Worm (Caenorhabditis elegans): Measurements from ENCODE around the gene mig-5.

The mig-5 gene

DNA sequence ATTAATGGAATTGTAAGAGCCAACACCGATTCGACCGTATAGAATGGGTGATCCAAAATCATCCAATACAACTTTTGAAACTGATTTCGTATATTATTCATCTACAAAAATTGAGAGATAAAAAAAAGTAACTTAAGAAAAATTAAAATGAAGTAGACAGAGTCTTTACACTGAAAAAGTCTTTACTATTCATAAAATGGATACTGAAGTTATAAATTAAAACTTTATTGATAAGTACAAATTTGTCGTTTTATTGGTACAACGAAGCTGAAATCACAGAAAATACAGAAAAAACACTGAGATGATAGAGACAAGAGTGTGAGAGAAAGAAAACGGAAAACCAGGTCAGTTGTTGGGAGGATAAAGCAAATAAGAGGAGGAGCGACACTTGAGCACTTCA, 29.5 kb upstream of the mig-5 start, which contains the start of gene M110.10:
TSS of gene M110.10 (minus strand) at position 101 of the 400 bp plus-strand sequence.
- TF ChIP-seq pros-1 (tag; optimal IDR thresholded peaks at IDR 0.05) (no peak), ama-1 (optimal IDR thresholded peaks at IDR 0.05) (no peak), syd-9 (tag; optimal IDR thresholded peaks at IDR 0.05) (no peak), ceh-2 (tag; optimal IDR thresholded peaks at IDR 0.05) (no peak), elt-2 (tag; optimal IDR thresholded peaks at IDR 0.05) (no peak), Y22D7AL.16 (tag; optimal IDR thresholded peaks at IDR 0.05) (no peak), lim-6 (tag; optimal IDR thresholded peaks at IDR 0.05) (no peak), ref-2 (tag; optimal IDR thresholded peaks at IDR 0.05) (no peak), madf-2 (tag; optimal IDR thresholded peaks at IDR 0.05) (no peak)

DNA sequence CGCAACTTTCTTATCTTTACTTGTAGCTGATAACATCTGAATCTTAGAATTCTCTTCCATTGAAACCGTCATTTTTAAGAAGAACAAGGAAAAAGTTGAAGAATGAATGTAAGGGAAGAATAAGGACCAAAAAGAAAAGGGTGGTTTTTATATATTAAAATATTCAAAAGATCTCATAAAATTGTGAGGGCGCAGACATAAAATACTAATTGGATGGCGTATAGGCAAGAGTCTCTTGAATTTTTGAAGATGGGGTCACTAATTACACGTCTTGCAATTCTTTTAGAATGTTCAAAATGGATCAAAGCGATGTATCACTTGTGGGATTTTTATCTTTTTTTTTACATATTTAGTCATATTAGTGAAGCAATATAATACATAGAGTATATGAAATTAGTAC, 27.9 kb upstream of the mig-5 start, which contains the start of gene twk-3:
TSS of gene twk-3 (minus strand) at position 101 of the 400 bp plus-strand sequence.
- no peak for TF ChIP-seq sox-2 (GFP tag; IDR thresholded peaks at IDR 0.05)
- no peak for TF ChIP-seq npax-4 (tag; optimal IDR thresholded peaks at IDR 0.05)
- no peak for TF ChIP-seq zip-5 (tag; optimal IDR thresholded peaks at IDR 0.05)
- no peak for TF ChIP-seq ama-1 (optimal IDR thresholded peaks at IDR 0.05)
- TF ChIP-seq elt-4 (tag; optimal IDR thresholded peaks at IDR 0.05) = no peak
- TF ChIP-seq odd-2 (tag; optimal IDR thresholded peaks at IDR 0.05) = no peak
- no peak for TF ChIP-seq hlh-6 (tag; optimal IDR thresholded peaks at IDR 0.05)
- no peak for TF ChIP-seq pqm-1 (tag; optimal IDR thresholded peaks at IDR 0.05)
- TF ChIP-seq ceh-19 (GFP tag; optimal IDR thresholded peaks at IDR 0.05) = no peak
- TF ChIP-seq T23F11.4 (GFP tag; optimal IDR thresholded peaks at IDR 0.05) = no peak
- no peak for TF ChIP-seq nfya-1 (tag; optimal IDR thresholded peaks at IDR 0.05)

DNA sequence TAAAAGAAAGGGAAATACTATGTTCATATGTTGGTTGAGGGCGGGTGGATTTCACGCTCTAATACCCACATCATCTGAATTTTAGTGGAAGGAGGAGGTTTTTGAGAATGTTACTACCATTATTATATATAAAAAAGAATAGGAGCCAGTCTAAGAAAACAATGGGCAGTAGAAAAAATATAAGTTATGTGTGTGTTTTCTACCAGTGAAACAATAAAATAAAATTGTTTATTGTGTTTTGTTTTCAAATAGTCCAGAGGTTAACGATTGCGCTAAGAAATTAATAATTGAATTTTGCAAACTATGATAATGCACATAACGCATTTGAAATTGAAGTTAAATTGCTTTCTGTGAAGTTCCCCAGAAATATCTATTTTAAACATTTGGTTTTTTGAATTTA, 24.7 kb upstream of the mig-5 start, which contains the start of gene M110.8:
TSS of gene M110.8 (minus strand) at position 101 of the 400 bp plus-strand sequence.
- no peak for TF ChIP-seq fkh-10 (GFP tag; optimal IDR thresholded peaks at IDR 0.05)
- TF ChIP-seq ceh-34 (tag; optimal IDR thresholded peaks at IDR 0.05) = no peak
- no peak for TF ChIP-seq pax-1 (tag; optimal IDR thresholded peaks at IDR 0.05)

DNA sequence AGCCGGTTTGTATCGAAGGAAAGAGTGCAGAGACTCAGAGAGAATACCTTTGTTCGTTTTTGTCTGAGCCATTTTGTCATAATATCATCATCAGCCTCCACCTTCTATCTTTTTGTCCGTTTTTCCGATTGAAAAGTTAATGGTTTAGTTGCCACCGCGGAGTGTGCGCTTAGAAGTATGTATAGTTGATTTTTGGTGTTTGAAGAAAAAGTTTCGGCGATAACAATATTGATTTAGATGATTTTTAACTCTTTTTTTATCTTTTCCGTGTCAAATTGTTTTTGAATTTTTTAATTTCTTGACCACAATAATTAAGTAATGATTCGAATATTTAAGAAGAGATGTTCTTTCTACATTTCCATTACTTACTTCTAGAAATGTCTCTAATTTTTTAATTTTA, 20.8 kb upstream of the mig-5 start:
- no peak for TF ChIP-seq hlh-15 (tag; optimal IDR thresholded peaks at IDR 0.05)
- no peak for TF ChIP-seq nfya-1 (tag; optimal IDR thresholded peaks at IDR 0.05)
- no peak for TF ChIP-seq fax-1 (tag; optimal IDR thresholded peaks at IDR 0.05)
- TF ChIP-seq che-1 (tag; optimal IDR thresholded peaks at IDR 0.05) = no peak
- no peak for TF ChIP-seq hlh-6 (tag; optimal IDR thresholded peaks at IDR 0.05)

DNA sequence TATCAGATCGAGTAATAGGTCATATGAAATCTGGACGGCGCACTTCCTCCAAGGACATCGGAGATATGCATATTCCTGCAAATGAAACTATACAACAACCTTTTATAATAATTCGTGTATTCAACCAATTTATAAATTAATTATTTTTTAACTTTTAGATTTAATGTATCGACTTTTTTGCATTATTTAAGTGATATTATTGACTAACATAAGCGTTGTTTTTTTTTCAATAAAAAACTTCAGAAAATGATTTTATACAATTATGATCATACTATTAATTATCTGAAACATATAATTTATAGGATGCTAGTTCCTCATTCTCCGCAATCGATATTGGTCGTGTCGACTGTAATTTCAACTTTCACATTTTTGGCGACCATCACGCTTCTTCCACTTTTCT, 19.2 kb upstream of the mig-5 start, which contains the start of gene col-76:
TSS of gene col-76 (plus strand) at position 301 of the 400 bp plus-strand sequence.
- no peak for TF ChIP-seq nhr-232 (tag; optimal IDR thresholded peaks at IDR 0.05)
- no peak for TF ChIP-seq nfya-1 (tag; optimal IDR thresholded peaks at IDR 0.05)
- TF ChIP-seq pat-9 (tag; optimal IDR thresholded peaks at IDR 0.05) = no peak
- no peak for TF ChIP-seq elt-4 (tag; optimal IDR thresholded peaks at IDR 0.05)
- TF ChIP-seq ceh-22 (tag; optimal IDR thresholded peaks at IDR 0.05) = no peak
- no peak for TF ChIP-seq eyg-1 (tag; optimal IDR thresholded peaks at IDR 0.05)
- no peak for TF ChIP-seq ceh-30 (tag; optimal IDR thresholded peaks at IDR 0.05)
- TF ChIP-seq hlh-30 (tag; optimal IDR thresholded peaks at IDR 0.05; ENCODE audit: insufficient read depth) = no peak
- TF ChIP-seq unc-86 (tag; optimal IDR thresholded peaks at IDR 0.05) = no peak
- no peak for TF ChIP-seq ceh-6 (GFP tag; optimal IDR thresholded peaks at IDR 0.05)
- TF ChIP-seq npax-4 (tag; optimal IDR thresholded peaks at IDR 0.05) = no peak
- TF ChIP-seq sdc-2 (tag; optimal IDR thresholded peaks at IDR 0.05) = no peak
- no peak for TF ChIP-seq C38D4.7 (GFP tag; optimal IDR thresholded peaks at IDR 0.05)
- no peak for TF ChIP-seq hlh-6 (tag; optimal IDR thresholded peaks at IDR 0.05)
- TF ChIP-seq fax-1 (tag; optimal IDR thresholded peaks at IDR 0.05) = no peak
